Fruit fly (Drosophila melanogaster): ENCODE results near the gene CG15167.
A peak's percentile ranks its signal among the peaks of the same experiment; 100 is the strongest.

The CG15167 gene

dm6 chr2L:18698559-18699130 lies 41.5 kb upstream of the CG15167 start, which contains the start of gene CG10341 (continued):
- TF ChIP-seq Drgx (GFP tag; IDR thresholded peaks at IDR 0.05) (no peak), Ets97D (GFP tag; optimal IDR thresholded peaks at IDR 0.05) (peak; percentile 16), CG15514 (GFP tag; optimal IDR thresholded peaks at IDR 0.05) (peak; percentile 43), Mad (GFP tag; optimal IDR thresholded peaks at IDR 0.05) (no peak), pho (GFP tag; optimal IDR thresholded peaks at IDR 0.05) (no peak), zfh2 (GFP tag; optimal IDR thresholded peaks at IDR 0.05) (no peak), CG4617 (GFP tag; optimal IDR thresholded peaks at IDR 0.05; ENCODE audit: borderline replicate concordance) (peak; percentile 34), Ravus (GFP tag; IDR thresholded peaks at IDR 0.05) (no peak), CG10543 (GFP tag; optimal IDR thresholded peaks at IDR 0.05) (no peak), BEAF-32 (GFP tag; optimal IDR thresholded peaks at IDR 0.05) (peak; percentile 25), NC2α (GFP tag; optimal IDR thresholded peaks at IDR 0.05) (no peak), Sry-β (GFP tag; optimal IDR thresholded peaks at IDR 0.05) (no peak), crc (GFP tag; optimal IDR thresholded peaks at IDR 0.05) (no peak), NFAT (GFP tag; IDR thresholded peaks at IDR 0.05) (no peak), CG1603 (tag; optimal IDR thresholded peaks at IDR 0.05) (peak; percentile 7), CG2129 (GFP tag; IDR thresholded peaks at IDR 0.05; ENCODE audit: partially characterized antibody) (no peak), mld (GFP tag; IDR thresholded peaks at IDR 0.05; ENCODE audit: partially characterized antibody) (no peak), CG14710 (tag; optimal IDR thresholded peaks at IDR 0.05) (peak; percentile 16), Poxn (GFP tag; IDR thresholded peaks at IDR 0.05) (no peak), exex (tag; optimal IDR thresholded peaks at IDR 0.05) (no peak), scrt (GFP tag; optimal IDR thresholded peaks at IDR 0.05) (no peak), gt (GFP tag; IDR thresholded peaks at IDR 0.05) (no peak), Dref (GFP tag; IDR thresholded peaks at IDR 0.05) (no peak), CG12299 (tag; optimal IDR thresholded peaks at IDR 0.05) (no peak), CG4328 (GFP tag; optimal IDR thresholded peaks at IDR 0.05) (no peak), esg (GFP tag; conservative IDR thresholded peaks at IDR 0.05) (no peak), CG11093 (GFP tag; IDR thresholded peaks at IDR 0.05) (no peak), cwo (GFP tag; optimal IDR thresholded peaks at IDR 0.05) (peak; percentile 98), phol (tag; optimal IDR thresholded peaks at IDR 0.05) (peak; percentile 12), salm (tag; optimal IDR thresholded peaks at IDR 0.05) (no peak), CG2116 (GFP tag; optimal IDR thresholded peaks at IDR 0.05) (peak; percentile 9), CG43689 (GFP tag; IDR thresholded peaks at IDR 0.05) (no peak), gsb (GFP tag; IDR thresholded peaks at IDR 0.05) (no peak), vvl (GFP tag; IDR thresholded peaks at IDR 0.05) (no peak), grau (tag; optimal IDR thresholded peaks at IDR 0.05) (peak; percentile 7), HLH54F (GFP tag; optimal IDR thresholded peaks at IDR 0.05) (no peak), sens (GFP tag) (no peak), CG15601 (tag; optimal IDR thresholded peaks at IDR 0.05) (no peak), Gug (GFP tag; IDR thresholded peaks at IDR 0.05) (no peak), Pdp1 (GFP tag; optimal IDR thresholded peaks at IDR 0.05) (peak in 1 of 2 experiments; percentile 3), Ptx1 (GFP tag; IDR thresholded peaks at IDR 0.05) (no peak), CG7786 (GFP tag; optimal IDR thresholded peaks at IDR 0.05) (no peak), rib (GFP tag; IDR thresholded peaks at IDR 0.05) (no peak), stwl (tag; optimal IDR thresholded peaks at IDR 0.05) (peak; percentile 24), gfzf (GFP tag; optimal IDR thresholded peaks at IDR 0.05) (peak; percentile 3), CG9932 (GFP tag; IDR thresholded peaks at IDR 0.05) (no peak), CG10274 (GFP tag; optimal IDR thresholded peaks at IDR 0.05) (no peak), CkIIα-i1 (GFP tag; IDR thresholded peaks at IDR 0.05) (no peak), YL-1 (GFP tag; optimal IDR thresholded peaks at IDR 0.05) (peak; percentile 75), mam (GFP tag; optimal IDR thresholded peaks at IDR 0.05) (no peak), inv (GFP tag; IDR thresholded peaks at IDR 0.05; ENCODE audit: partially characterized antibody) (no peak)
